Worm (Caenorhabditis elegans): ENCODE results near the gene srz-70.

DNA sequence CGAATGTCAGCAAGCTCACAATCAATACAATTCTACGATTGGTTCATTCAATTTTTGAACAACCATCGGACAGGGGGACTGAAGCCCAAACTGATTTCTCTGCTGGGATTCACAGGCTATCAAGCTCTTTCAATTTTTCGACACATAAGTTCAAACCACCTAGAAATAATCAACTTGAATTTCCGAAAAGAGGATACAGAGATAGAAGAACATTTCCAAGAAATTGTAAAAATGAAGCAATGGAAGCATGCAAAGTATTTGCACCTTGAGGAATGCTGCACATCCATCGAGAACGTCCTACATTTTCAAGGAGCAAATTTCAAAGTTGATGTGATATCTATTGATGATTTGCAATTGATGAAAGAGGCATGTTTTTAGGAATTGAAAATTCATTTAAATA is 11.1 kb downstream of the srz-70 start:
- no peak for TF ChIP-seq ref-1 (GFP tag; conservative IDR thresholded peaks at IDR 0.05)
- no peak for TF ChIP-seq ztf-29 (GFP tag; IDR thresholded peaks at IDR 0.05)
- no peak for TF ChIP-seq flt-1 (GFP tag; IDR thresholded peaks at IDR 0.05)
